Fruit fly (Drosophila melanogaster): ENCODE data around the gene snf.

Gene snf

DNA sequence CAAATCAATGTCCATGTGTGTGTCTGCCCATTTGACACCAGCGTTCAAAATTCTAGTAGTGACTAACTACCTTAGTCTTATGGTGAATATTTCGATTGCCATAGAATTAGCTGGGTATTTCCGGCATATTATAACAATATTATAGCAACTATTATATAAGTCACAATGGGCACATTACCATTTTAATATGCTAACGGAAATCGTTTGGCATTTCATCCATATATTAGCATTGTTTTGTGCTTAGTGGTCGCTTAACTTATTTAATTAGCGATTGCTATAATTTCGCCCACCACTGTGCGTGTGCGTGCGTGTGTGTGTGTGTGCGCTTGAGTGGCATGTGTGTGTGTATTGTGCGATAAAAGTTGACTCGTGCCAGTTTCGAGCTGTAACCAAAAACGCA is 27.7 kb downstream of the snf start (continued):
- TF ChIP-seq Tbp (GFP tag; optimal IDR thresholded peaks at IDR 0.05) (no peak), bcd (GFP tag; optimal IDR thresholded peaks at IDR 0.05) (peak; percentile 31), crp (GFP tag; optimal IDR thresholded peaks at IDR 0.05) (no peak), Rx (GFP tag; IDR thresholded peaks at IDR 0.05) (no peak), CG9932 (GFP tag; IDR thresholded peaks at IDR 0.05) (peak; percentile 50), CG17385 (GFP tag; optimal IDR thresholded peaks at IDR 0.05) (peak; percentile 52), CG12942 (GFP tag; optimal IDR thresholded peaks at IDR 0.05) (no peak), CG11247 (GFP tag; IDR thresholded peaks at IDR 0.05) (no peak), rib (GFP tag; IDR thresholded peaks at IDR 0.05) (no peak), CG17186 (GFP tag; optimal IDR thresholded peaks at IDR 0.05) (no peak), Oli (tag; optimal IDR thresholded peaks at IDR 0.05) (peak; percentile 27), CG10565 (GFP tag; optimal IDR thresholded peaks at IDR 0.05) (no peak), NC2β (GFP tag; optimal IDR thresholded peaks at IDR 0.05) (no peak), sisA (GFP tag; IDR thresholded peaks at IDR 0.05) (no peak), grau (tag; optimal IDR thresholded peaks at IDR 0.05) (peak; percentile 64), CG2875 (GFP tag; optimal IDR thresholded peaks at IDR 0.05) (no peak), Xrp1 (GFP tag; IDR thresholded peaks at IDR 0.05) (no peak), CG17361 (GFP tag; IDR thresholded peaks at IDR 0.05) (peak; percentile 54; the same call in 2 of the 3 replicates), trh (GFP tag; optimal IDR thresholded peaks at IDR 0.05) (no peak), fd64A (GFP tag; optimal IDR thresholded peaks at IDR 0.05) (no peak), NFAT (GFP tag; IDR thresholded peaks at IDR 0.05) (no peak), CG8765 (GFP tag; IDR thresholded peaks at IDR 0.05) (no peak), HHEX (GFP tag; optimal IDR thresholded peaks at IDR 0.05) (peak; percentile 45), CG34224 (GFP tag; IDR thresholded peaks at IDR 0.05; ENCODE audit: partially characterized antibody) (no peak), Atf-2 (GFP tag; optimal IDR thresholded peaks at IDR 0.05) (no peak), cwo (GFP tag; optimal IDR thresholded peaks at IDR 0.05) (peak; percentile 56), gt (GFP tag; IDR thresholded peaks at IDR 0.05) (no peak), caup (GFP tag; optimal IDR thresholded peaks at IDR 0.05; ENCODE audit: severe bottlenecking) (peak; percentile 54), kay (GFP tag; optimal IDR thresholded peaks at IDR 0.05) (no peak), CG4328 (GFP tag; optimal IDR thresholded peaks at IDR 0.05) (peak; percentile 5), tna (GFP tag; IDR thresholded peaks at IDR 0.05; ENCODE audit: partially characterized antibody) (no peak), GATAe (GFP tag; conservative IDR thresholded peaks at IDR 0.05) (no peak), az2 (GFP tag; optimal IDR thresholded peaks at IDR 0.05) (no peak), Ada2b (GFP tag; IDR thresholded peaks at IDR 0.05) (peak; percentile 7; the same call in 1 of the 2 replicates), Ets97D (GFP tag; optimal IDR thresholded peaks at IDR 0.05) (no peak), unpg (GFP tag; optimal IDR thresholded peaks at IDR 0.05) (peak; percentile 39), dysf (GFP tag; IDR thresholded peaks at IDR 0.05) (peak; percentile 62), nerfin-2 (GFP tag; IDR thresholded peaks at IDR 0.05; ENCODE audit: partially characterized antibody) (no peak), CG13287 (GFP tag; IDR thresholded peaks at IDR 0.05; ENCODE audit: partially characterized antibody) (no peak), CG10366 (GFP tag; IDR thresholded peaks at IDR 0.05) (no peak), nom (GFP tag; optimal IDR thresholded peaks at IDR 0.05) (no peak), CG3065 (GFP tag; optimal IDR thresholded peaks at IDR 0.05) (no peak), fd96Cb (tag; optimal IDR thresholded peaks at IDR 0.05) (peak; percentile 11), bsh (GFP tag; optimal IDR thresholded peaks at IDR 0.05) (no peak), sd (tag; optimal IDR thresholded peaks at IDR 0.05) (no peak), pzg (GFP tag; optimal IDR thresholded peaks at IDR 0.05) (no peak), CG7372 (GFP tag; IDR thresholded peaks at IDR 0.05) (no peak), CG1024 (GFP tag; IDR thresholded peaks at IDR 0.05) (no peak), fd3F (GFP tag; optimal IDR thresholded peaks at IDR 0.05) (peak; percentile 27), CG9437 (GFP tag; optimal IDR thresholded peaks at IDR 0.05) (no peak), CG7839 (tag; optimal IDR thresholded peaks at IDR 0.05) (peak; percentile 55)

Data from whole organism, embryonic.